Worm (Caenorhabditis elegans) whole organism, L1 larva: Measurements from ENCODE around the gene madd-2.
A peak's percentile ranks its signal among the peaks of the same experiment; 100 is the strongest.

Source experiments
- F16B12.6 ChIP-seq: fragments of 150-350 bp; optimal IDR thresholded peaks from 2 replicates; lab custom pipeline; 2014; ENCODE audit warnings: missing biosample characterization, missing genetic modification characterization
- Y116A8C.19 ChIP-seq: sonication (generic microtip); optimal IDR thresholded peaks from 2 replicates; lab custom pipeline; 2016; ENCODE audit warnings: missing compliant biosample characterization, missing genetic modification characterization, borderline replicate concordance
- aly-2 ChIP-seq: fragments of 150-350 bp; optimal IDR thresholded peaks from 2 replicates; lab custom pipeline; 2014; ENCODE audit warnings: missing biosample characterization, missing genetic modification characterization
- blmp-1 ChIP-seq: fragments of 150-350 bp; optimal IDR thresholded peaks from 2 replicates; lab custom pipeline; 2014; ENCODE audit warnings: missing biosample characterization, missing genetic modification characterization
- ceh-8 ChIP-seq: fragments of 200-800 bp; sonication (Bioruptor generic); optimal IDR thresholded peaks from 2 replicates; lab custom pipeline; 2018; ENCODE audit warnings: mild to moderate bottlenecking, missing genetic modification characterization, moderate library complexity, missing compliant biosample characterization
- ceh-82 ChIP-seq, 3 experiments: fragments of 150-350 bp in 1 of 3; sonication (generic microtip) in 2 of 3; optimal IDR thresholded peaks; 2 replicates each; lab custom pipeline; 2014 to 2017; ENCODE audit warnings: missing biosample characterization in 3 of 3, missing genetic modification characterization in 3 of 3
- ceh-88 ChIP-seq: fragments of 200-800 bp; sonication (Bioruptor generic); IDR thresholded peaks from 2 replicates; pipeline ENCODE4 v1.3.6; 2022; ENCODE audit warnings: missing genetic modification characterization, missing compliant biosample characterization
- dpl-1 ChIP-seq, 3 experiments: fragments of 150-350 bp in 2 of 3; sonication (generic microtip) in 1 of 3; optimal IDR thresholded peaks; 2 replicates each; lab custom pipeline; 2014 to 2017; ENCODE audit warnings: missing biosample characterization in 3 of 3, missing genetic modification characterization in 3 of 3, missing genetic modification reagents in 3 of 3
- dsc-1 ChIP-seq: sonication (generic microtip); optimal IDR thresholded peaks from 2 replicates; lab custom pipeline; 2016; ENCODE audit warnings: mild to moderate bottlenecking, missing genetic modification characterization, missing compliant biosample characterization
- efl-1 ChIP-seq, 4 experiments: fragments of 150-350 bp; optimal IDR thresholded peaks in 3 of 4; peaks in 1 of 4; 1 replicate in 1 of 4; 2 replicates in 3 of 4; lab custom pipeline; 2014; ENCODE audit warnings: missing biosample characterization in 2 of 4, missing genetic modification characterization in 2 of 4, missing genetic modification reagents in 2 of 4
- elt-2 ChIP-seq: sonication (generic microtip); optimal IDR thresholded peaks from 2 replicates; lab custom pipeline; 2016; ENCODE audit warnings: missing genetic modification characterization, mild to moderate bottlenecking, inconsistent platforms, missing compliant biosample characterization, missing genetic modification reagents
- elt-3 ChIP-seq, 6 experiments: fragments of 150-350 bp in 1 of 6; sonication (generic microtip); optimal IDR thresholded peaks; 2 replicates each; lab custom pipeline; 2017 to 2018; ENCODE audit warnings: missing biosample characterization in 6 of 6, missing genetic modification characterization in 6 of 6, inconsistent platforms in 1 of 6
- fkh-8 ChIP-seq: sonication (generic microtip); optimal IDR thresholded peaks from 2 replicates; lab custom pipeline; 2016; ENCODE audit warnings: mild to moderate bottlenecking, missing genetic modification characterization, missing compliant biosample characterization
- hpl-2 ChIP-seq: fragments of 150-350 bp; optimal IDR thresholded peaks from 2 replicates; lab custom pipeline; 2014; ENCODE audit warnings: missing biosample characterization, missing genetic modification reagents, missing genetic modification characterization
- isw-1 ChIP-seq: fragments of 200-800 bp; sonication (Bioruptor generic); IDR thresholded peaks from 2 replicates; pipeline ENCODE4 v1.3.6; 2022; ENCODE audit warnings: missing genetic modification characterization, missing compliant biosample characterization
- jun-1 ChIP-seq: fragments of 150-350 bp; optimal IDR thresholded peaks from 2 replicates; lab custom pipeline; 2014; ENCODE audit warnings: missing biosample characterization, missing genetic modification reagents, missing genetic modification characterization
- lin-14 ChIP-seq: fragments of 200-800 bp; sonication (Bioruptor generic); optimal IDR thresholded peaks from 2 replicates; lab custom pipeline; 2018; ENCODE audit warnings: mild to moderate bottlenecking, missing genetic modification characterization, moderate library complexity, missing compliant biosample characterization
- lin-35 ChIP-seq, 2 experiments: fragments of 150-350 bp; optimal IDR thresholded peaks; 2 replicates each; lab custom pipeline; 2014; ENCODE audit warnings: missing biosample characterization in 2 of 2, missing genetic modification characterization in 2 of 2, missing genetic modification reagents in 2 of 2
- lir-3 ChIP-seq: sonication (generic microtip); optimal IDR thresholded peaks from 2 replicates; lab custom pipeline; 2016; ENCODE audit warnings: mild to moderate bottlenecking, missing genetic modification characterization, moderate library complexity, missing compliant biosample characterization; ENCODE audit not compliant: poor library complexity
- mab-9 ChIP-seq: fragments of 200-800 bp; sonication (Bioruptor generic); IDR thresholded peaks from 2 replicates; pipeline ENCODE4 v1.3.6; 2022; ENCODE audit warnings: missing genetic modification reagents, missing genetic modification characterization, missing compliant biosample characterization
- mdl-1 ChIP-seq, 2 experiments: fragments of 150-350 bp; optimal IDR thresholded peaks; 2 replicates each; lab custom pipeline; 2014 to 2017; ENCODE audit warnings: missing biosample characterization in 2 of 2, missing genetic modification characterization in 2 of 2, inconsistent platforms in 1 of 2
- mep-1 ChIP-seq: fragments of 150-350 bp; optimal IDR thresholded peaks from 2 replicates; lab custom pipeline; 2014; ENCODE audit warnings: missing biosample characterization, missing genetic modification characterization
- nhr-12 ChIP-seq: sonication (generic microtip); optimal IDR thresholded peaks from 2 replicates; lab custom pipeline; 2017; ENCODE audit warnings: missing biosample characterization, missing genetic modification characterization
- nhr-19 ChIP-seq: fragments of 200-800 bp; sonication (Bioruptor generic); conservative IDR thresholded peaks from 2 replicates; pipeline ENCODE4 v1.3.6; 2022; ENCODE audit warnings: missing genetic modification characterization, missing compliant biosample characterization
- nhr-20 ChIP-seq: sonication (generic microtip); optimal IDR thresholded peaks from 2 replicates; lab custom pipeline; 2016; ENCODE audit warnings: mild to moderate bottlenecking, missing genetic modification characterization, missing compliant biosample characterization
- nhr-28 ChIP-seq: fragments of 150-350 bp; optimal IDR thresholded peaks from 2 replicates; lab custom pipeline; 2014; ENCODE audit warnings: missing biosample characterization, missing genetic modification characterization
- nhr-47 ChIP-seq: sonication (generic microtip); optimal IDR thresholded peaks from 2 replicates; lab custom pipeline; 2016; ENCODE audit warnings: mild to moderate bottlenecking, missing genetic modification characterization, moderate library complexity, missing compliant biosample characterization
- nhr-71 ChIP-seq: sonication (generic microtip); optimal IDR thresholded peaks from 2 replicates; lab custom pipeline; 2016; ENCODE audit warnings: mild to moderate bottlenecking, missing genetic modification characterization, moderate library complexity, missing compliant biosample characterization
- nhr-84 ChIP-seq: sonication (generic microtip); optimal IDR thresholded peaks from 2 replicates; lab custom pipeline; 2017; ENCODE audit warnings: missing biosample characterization, missing genetic modification characterization
- nhr-90 ChIP-seq: sonication (generic microtip); optimal IDR thresholded peaks from 2 replicates; lab custom pipeline; 2016; ENCODE audit warnings: mild to moderate bottlenecking, missing genetic modification characterization, missing compliant biosample characterization; ENCODE audit not compliant: poor library complexity
- pax-3 ChIP-seq: fragments of 200-800 bp; sonication (Bioruptor generic); optimal IDR thresholded peaks from 2 replicates; lab custom pipeline; 2018; ENCODE audit warnings: mild to moderate bottlenecking, missing genetic modification characterization, moderate library complexity, missing compliant biosample characterization
- pqm-1 ChIP-seq: sonication (generic microtip); optimal IDR thresholded peaks from 3 replicates; lab custom pipeline; 2017; ENCODE audit warnings: missing biosample characterization, missing genetic modification characterization
- rnt-1 ChIP-seq: sonication (generic microtip); optimal IDR thresholded peaks from 2 replicates; lab custom pipeline; 2016; ENCODE audit warnings: mild to moderate bottlenecking, missing genetic modification characterization, moderate library complexity, missing compliant biosample characterization
- skn-1 ChIP-seq: fragments of 150-350 bp; optimal IDR thresholded peaks from 2 replicates; lab custom pipeline; 2014; ENCODE audit warnings: missing biosample characterization, missing genetic modification characterization
- snpc-4 ChIP-seq: fragments of 150-350 bp; optimal IDR thresholded peaks from 2 replicates; lab custom pipeline; 2014; ENCODE audit warnings: missing biosample characterization, missing genetic modification characterization
- snu-23 ChIP-seq: sonication (generic microtip); optimal IDR thresholded peaks from 2 replicates; lab custom pipeline; 2016; ENCODE audit warnings: missing genetic modification characterization, missing compliant biosample characterization
- sox-4 ChIP-seq: sonication (generic microtip); optimal IDR thresholded peaks from 2 replicates; lab custom pipeline; 2016; ENCODE audit warnings: missing genetic modification characterization, missing compliant biosample characterization
- swsn-7 ChIP-seq: sonication (generic microtip); optimal IDR thresholded peaks from 2 replicates; lab custom pipeline; 2016; ENCODE audit warnings: missing genetic modification characterization, missing compliant biosample characterization
- tbx-2 ChIP-seq: sonication (generic microtip); optimal IDR thresholded peaks from 2 replicates; lab custom pipeline; 2016; ENCODE audit warnings: missing genetic modification characterization, missing compliant biosample characterization
- unc-130 ChIP-seq: fragments of 150-350 bp; optimal IDR thresholded peaks from 2 replicates; lab custom pipeline; 2017; ENCODE audit warnings: missing biosample characterization, missing genetic modification characterization, inconsistent platforms
- unc-30 ChIP-seq: sonication (generic microtip); optimal IDR thresholded peaks from 2 replicates; lab custom pipeline; 2017; ENCODE audit warnings: missing biosample characterization, missing genetic modification characterization
- unc-62 ChIP-seq: fragments of 150-350 bp; optimal IDR thresholded peaks from 2 replicates; lab custom pipeline; 2014; ENCODE audit warnings: missing biosample characterization, missing genetic modification reagents, missing genetic modification characterization
- unc-86 ChIP-seq: sonication (generic microtip); optimal IDR thresholded peaks from 2 replicates; lab custom pipeline; 2016; ENCODE audit warnings: missing genetic modification characterization, missing compliant biosample characterization
- vab-15 ChIP-seq: sonication (generic microtip); optimal IDR thresholded peaks from 2 replicates; lab custom pipeline; 2017; ENCODE audit warnings: missing genotype, mild to moderate bottlenecking, missing genetic modification characterization, missing compliant biosample characterization
- xbp-1 ChIP-seq: sonication (generic microtip); optimal IDR thresholded peaks from 2 replicates; lab custom pipeline; 2016; ENCODE audit warnings: missing genetic modification characterization, missing compliant biosample characterization
- ztf-11 ChIP-seq, 2 experiments: sonication (generic microtip); optimal IDR thresholded peaks; 2 replicates each; lab custom pipeline; 2016 to 2017; ENCODE audit warnings: missing genetic modification characterization in 2 of 2, missing biosample characterization in 1 of 2, missing compliant biosample characterization in 1 of 2

Gene madd-2

ce11 chrV:1223559-1223958, 11.7 kb downstream of the madd-2 start:
- TF ChIP-seq snpc-4 (tag; lab: Kevin White, UChicago) (no peak), aly-2 (tag; lab: Kevin White, UChicago) (no peak)

- TF ChIP-seq efl-1 (optimal IDR thresholded peaks at IDR 0.05; lab: Kevin White, UChicago) (no peak), efl-1 (GFP tag; optimal IDR thresholded peaks at IDR 0.05 in 1 of 2; lab: Kevin White, UChicago) (peak in 1 of 2 experiments; percentile 92), fkh-8 (tag; lab: Kevin White, UChicago) (no peak)
These were observed 14.7 kb downstream of the madd-2 start, which contains the start of gene Y50D4A.10 for ce11 chrV:1220509-1220908. Y50D4A.10 (minus strand) TSS chrV:1220565.

- no peak for TF ChIP-seq mab-9 (GFP tag; lab: Robert Waterston, UW)
- TF ChIP-seq swsn-7 (tag; lab: Kevin White, UChicago): no peak
- TF ChIP-seq, all 84 proteins: peak for 0
These were observed 27.7 kb downstream of the madd-2 start, which contains the start of gene Y50D4A.1 for ce11 chrV:1207589-1207988. Y50D4A.1 (plus strand) TSS chrV:1207889.

- TF ChIP-seq blmp-1 (tag; lab: Kevin White, UChicago) (no peak), nhr-12 (tag; lab: Kevin White, UChicago) (no peak), unc-62 (GFP tag; lab: Kevin White, UChicago) (no peak), snu-23 (GFP tag; lab: Kevin White, UChicago) (peak; percentile 36), hpl-2 (GFP tag; lab: Kevin White, UChicago) (no peak), nhr-20 (tag; lab: Kevin White, UChicago) (peak; percentile 14), pqm-1 (tag; lab: Kevin White, UChicago) (no peak), dpl-1 (GFP tag; optimal IDR thresholded peaks at IDR 0.05; lab: Kevin White, UChicago) (peak; percentile 46 to 75 (median 65)), ceh-88 (GFP tag; lab: Robert Waterston, UW) (0 out of 2 replicates have a peak, but pooled peaks have one; percentile 9), mab-9 (GFP tag; lab: Robert Waterston, UW) (no peak), mep-1 (tag; lab: Kevin White, UChicago) (no peak), mdl-1 (tag; optimal IDR thresholded peaks at IDR 0.05; lab: Kevin White, UChicago) (no peak), lir-3 (tag; lab: Kevin White, UChicago) (no peak), rnt-1 (tag; lab: Kevin White, UChicago) (no peak), pax-3 (tag; lab: Kevin White, UChicago) (no peak), nhr-71 (tag; lab: Kevin White, UChicago) (no peak), lin-14 (GFP tag; lab: Kevin White, UChicago) (no peak), lin-35 (GFP tag; optimal IDR thresholded peaks at IDR 0.05; lab: Kevin White, UChicago) (peak; percentile 24 to 80), nhr-90 (tag; lab: Kevin White, UChicago) (peak; percentile 7), elt-3 (tag; optimal IDR thresholded peaks at IDR 0.05; lab: Kevin White, UChicago) (no peak), F16B12.6 (peak; percentile 78), nhr-19 (GFP tag; lab: Robert Waterston, UW) (peak; percentile 58), nhr-47 (tag; lab: Kevin White, UChicago) (peak; percentile 47), ceh-8 (GFP tag; lab: Kevin White, UChicago) (no peak), unc-130 (no peak), ceh-82 (tag; optimal IDR thresholded peaks at IDR 0.05; lab: Kevin White, UChicago) (no peak), tbx-2 (peak; percentile 28), elt-2 (no peak), vab-15 (tag; lab: Kevin White, UChicago) (no peak), unc-86 (no peak), Y116A8C.19 (no peak), isw-1 (GFP tag; lab: Robert Waterston, UW) (peak; percentile 45), sox-4 (no peak), xbp-1 (tag; lab: Kevin White, UChicago) (peak; percentile 11), ztf-11 (tag; optimal IDR thresholded peaks at IDR 0.05; lab: Kevin White, UChicago) (no peak), dsc-1 (peak; percentile 31), nhr-84 (tag; lab: Kevin White, UChicago) (no peak), jun-1 (tag; lab: Kevin White, UChicago) (no peak), fkh-8 (tag; lab: Kevin White, UChicago) (no peak), nhr-28 (tag; lab: Kevin White, UChicago) (no peak), skn-1 (tag; lab: Kevin White, UChicago) (no peak), unc-30 (no peak)
These were observed 28.3 kb downstream of the madd-2 start, which contains the start of gene Y50D4A.5 for ce11 chrV:1206971-1207370. Y50D4A.5 (plus strand) TSS chrV:1207307.
